Worm (Caenorhabditis elegans) whole organism, late embryonic: Measurements from ENCODE around the gene scl-24.

Source experiments
- C08G9.2 ChIP-seq: sonication (generic microtip); optimal IDR thresholded peaks from 2 replicates; lab custom pipeline; 2016; ENCODE audit warnings: mild to moderate bottlenecking, missing genetic modification characterization, moderate library complexity, missing compliant biosample characterization
- C38D4.7 ChIP-seq: fragments of 200-800 bp; sonication (Bioruptor generic); optimal IDR thresholded peaks from 2 replicates; lab custom pipeline; 2018; ENCODE audit warnings: mild to moderate bottlenecking, missing genetic modification characterization, moderate library complexity, missing compliant biosample characterization
- F13H6.1 ChIP-seq: sonication (generic microtip); optimal IDR thresholded peaks from 2 replicates; lab custom pipeline; 2016; ENCODE audit warnings: missing genetic modification characterization, missing compliant biosample characterization
- K09A11.1 ChIP-seq: sonication (generic microtip); optimal IDR thresholded peaks from 2 replicates; lab custom pipeline; 2017; ENCODE audit warnings: antibody characterized with exemption, mild to moderate bottlenecking, missing genetic modification characterization, missing compliant biosample characterization; ENCODE audit not compliant: insufficient read depth
- T23F11.4 ChIP-seq: fragments of 200-800 bp; sonication (Bioruptor generic); optimal IDR thresholded peaks from 2 replicates; lab custom pipeline; 2018; ENCODE audit warnings: mild to moderate bottlenecking, missing genetic modification characterization, missing compliant biosample characterization
- ahr-1 ChIP-seq: sonication (generic microtip); optimal IDR thresholded peaks from 2 replicates; lab custom pipeline; 2016; ENCODE audit warnings: missing genetic modification characterization, missing compliant biosample characterization
- ama-1 ChIP-seq: fragments of 150-350 bp; optimal IDR thresholded peaks from 2 replicates; lab custom pipeline; 2014
- ceh-14 ChIP-seq: sonication (generic microtip); optimal IDR thresholded peaks from 2 replicates; lab custom pipeline; 2016; ENCODE audit warnings: missing genotype, missing genetic modification characterization, missing compliant biosample characterization
- ceh-19 ChIP-seq: fragments of 200-800 bp; sonication (Bioruptor generic); optimal IDR thresholded peaks from 2 replicates; lab custom pipeline; 2018; ENCODE audit warnings: mild to moderate bottlenecking, missing genetic modification characterization, missing compliant biosample characterization
- ceh-2 ChIP-seq: sonication (generic microtip); optimal IDR thresholded peaks from 2 replicates; lab custom pipeline; 2016; ENCODE audit warnings: missing genotype, missing genetic modification characterization, missing compliant biosample characterization
- ceh-24 ChIP-seq: sonication (generic microtip); optimal IDR thresholded peaks from 2 replicates; lab custom pipeline; 2016; ENCODE audit warnings: mild to moderate bottlenecking, missing genetic modification characterization, missing compliant biosample characterization
- ceh-30 ChIP-seq: fragments of 150-350 bp; optimal IDR thresholded peaks from 2 replicates; lab custom pipeline; 2014; ENCODE audit warnings: missing biosample characterization, missing genetic modification characterization
- ceh-34 ChIP-seq: sonication (generic microtip); optimal IDR thresholded peaks from 2 replicates; lab custom pipeline; 2016; ENCODE audit warnings: mild to moderate bottlenecking, missing genetic modification characterization, missing compliant biosample characterization
- ceh-45 ChIP-seq: fragments of 200-800 bp; sonication (Bioruptor generic); IDR thresholded peaks from 2 replicates; pipeline ENCODE4 v1.3.6; 2022; ENCODE audit warnings: missing genetic modification reagents, missing genetic modification characterization, missing compliant biosample characterization
- ceh-9 ChIP-seq: sonication (generic microtip); optimal IDR thresholded peaks from 2 replicates; lab custom pipeline; 2016; ENCODE audit warnings: mild to moderate bottlenecking, missing genetic modification characterization, inconsistent platforms, missing compliant biosample characterization
- che-1 ChIP-seq: sonication (generic microtip); optimal IDR thresholded peaks from 2 replicates; lab custom pipeline; 2016; ENCODE audit warnings: mild to moderate bottlenecking, missing genetic modification characterization, missing compliant biosample characterization
- fkh-6 ChIP-seq: sonication (generic microtip); optimal IDR thresholded peaks from 2 replicates; lab custom pipeline; 2016; ENCODE audit warnings: missing genetic modification characterization, missing compliant biosample characterization
- gmeb-2 ChIP-seq: sonication (generic microtip); optimal IDR thresholded peaks from 2 replicates; lab custom pipeline; 2016; ENCODE audit warnings: missing genetic modification characterization, inconsistent platforms, missing compliant biosample characterization
- hlh-15 ChIP-seq: sonication (generic microtip); optimal IDR thresholded peaks from 2 replicates; lab custom pipeline; 2016; ENCODE audit warnings: missing genetic modification characterization, missing compliant biosample characterization
- hlh-30 ChIP-seq: sonication (generic microtip); optimal IDR thresholded peaks from 2 replicates; lab custom pipeline; 2017; ENCODE audit warnings: antibody characterized with exemption, missing genetic modification characterization, missing compliant biosample characterization; ENCODE audit not compliant: insufficient read depth
- lin-11 ChIP-seq: fragments of 200-800 bp; sonication (Bioruptor generic); optimal IDR thresholded peaks from 2 replicates; lab custom pipeline; 2018; ENCODE audit warnings: mild to moderate bottlenecking, missing genetic modification characterization, missing compliant biosample characterization
- mec-3 ChIP-seq: sonication (generic microtip); optimal IDR thresholded peaks from 2 replicates; lab custom pipeline; 2016; ENCODE audit warnings: borderline replicate concordance, missing genetic modification characterization, missing compliant biosample characterization
- nfya-1 ChIP-seq: sonication (generic microtip); optimal IDR thresholded peaks from 2 replicates; lab custom pipeline; 2017; ENCODE audit warnings: missing genetic modification characterization, mild to moderate bottlenecking, missing compliant biosample characterization, antibody characterized with exemption, moderate library complexity
- npax-4 ChIP-seq: sonication (generic microtip); optimal IDR thresholded peaks from 2 replicates; lab custom pipeline; 2016; ENCODE audit warnings: missing genetic modification characterization, missing compliant biosample characterization
- odd-2 ChIP-seq: sonication (generic microtip); optimal IDR thresholded peaks from 2 replicates; lab custom pipeline; 2017; ENCODE audit warnings: antibody characterized with exemption, mild to moderate bottlenecking, missing genetic modification characterization, missing compliant biosample characterization
- pag-3 ChIP-seq: sonication (generic microtip); optimal IDR thresholded peaks from 2 replicates; lab custom pipeline; 2016; ENCODE audit warnings: missing compliant biosample characterization, missing genetic modification characterization, borderline replicate concordance
- pha-2 ChIP-seq: sonication (generic microtip); optimal IDR thresholded peaks from 2 replicates; lab custom pipeline; 2017; ENCODE audit warnings: mild to moderate bottlenecking, missing genetic modification characterization, missing compliant biosample characterization
- pros-1 ChIP-seq: fragments of 150-350 bp; optimal IDR thresholded peaks from 2 replicates; lab custom pipeline; 2014; ENCODE audit warnings: missing biosample characterization, missing genetic modification reagents, missing genetic modification characterization
- ref-2 ChIP-seq: sonication (generic microtip); optimal IDR thresholded peaks from 2 replicates; lab custom pipeline; 2016; ENCODE audit warnings: missing genetic modification characterization, missing compliant biosample characterization
- sox-2 ChIP-seq: fragments of 200-800 bp; sonication (Bioruptor generic); IDR thresholded peaks from 2 replicates; pipeline ENCODE4 v1.3.6; 2022; ENCODE audit warnings: missing genetic modification reagents, missing genetic modification characterization, missing compliant biosample characterization
- sox-4 ChIP-seq: sonication (generic microtip); optimal IDR thresholded peaks from 2 replicates; lab custom pipeline; 2017; ENCODE audit warnings: mild to moderate bottlenecking, missing genetic modification characterization, inconsistent platforms, missing compliant biosample characterization
- syd-9 ChIP-seq: sonication (generic microtip); optimal IDR thresholded peaks from 2 replicates; lab custom pipeline; 2016; ENCODE audit warnings: mild to moderate bottlenecking, missing genetic modification characterization, moderate library complexity, missing compliant biosample characterization
- tbx-7 ChIP-seq: sonication (generic microtip); optimal IDR thresholded peaks from 2 replicates; lab custom pipeline; 2016; ENCODE audit warnings: missing genotype, missing genetic modification characterization, missing compliant biosample characterization
- ttx-3 ChIP-seq: sonication (generic microtip); optimal IDR thresholded peaks from 2 replicates; lab custom pipeline; 2016; ENCODE audit warnings: missing genetic modification reagents, missing genetic modification characterization, missing compliant biosample characterization
- unc-3 ChIP-seq, 2 experiments: fragments of 200-800 bp in 1 of 2; sonication (Bioruptor generic) in 1 of 2; sonication (generic microtip) in 1 of 2; conservative IDR thresholded peaks in 1 of 2; optimal IDR thresholded peaks in 1 of 2; 2 replicates each; pipeline versions ENCODE4 v1.3.6 to Lab custom; 2016 to 2022; ENCODE audit warnings: missing compliant biosample characterization in 2 of 2, missing genetic modification characterization in 2 of 2, missing genetic modification reagents in 1 of 2
- unc-55 ChIP-seq: sonication (generic microtip); optimal IDR thresholded peaks from 2 replicates; lab custom pipeline; 2017; ENCODE audit warnings: missing biosample characterization, missing genetic modification reagents, missing genetic modification characterization
- unc-86 ChIP-seq: sonication (generic microtip); optimal IDR thresholded peaks from 2 replicates; lab custom pipeline; 2016; ENCODE audit warnings: missing genetic modification characterization, missing compliant biosample characterization
- zip-5 ChIP-seq: sonication (generic microtip); optimal IDR thresholded peaks from 2 replicates; lab custom pipeline; 2016; ENCODE audit warnings: missing genetic modification characterization, missing compliant biosample characterization
- ztf-16 ChIP-seq: sonication (generic microtip); optimal IDR thresholded peaks from 2 replicates; lab custom pipeline; 2017; ENCODE audit warnings: missing genetic modification characterization, missing compliant biosample characterization

The scl-24 gene

ce11 chrV:17530486-17530885, 44.4 kb downstream of the scl-24 start, which contains the start of gene C18D4.12:
Gene C18D4.12, minus strand, starts transcription at chrV:17530586.
- TF ChIP-seq tbx-7 (tag; lab: Kevin White, UChicago) (no peak), ref-2 (tag; lab: Kevin White, UChicago) (no peak), ceh-9 (no peak), unc-3 (GFP tag; conservative IDR thresholded peaks at IDR 0.05; lab: Robert Waterston, UW) (no peak), unc-3 (tag; optimal IDR thresholded peaks at IDR 0.05; lab: Kevin White, UChicago) (no peak), F13H6.1 (no peak), ceh-24 (tag; lab: Kevin White, UChicago) (no peak), C08G9.2 (tag; lab: Kevin White, UChicago) (no peak), ceh-19 (GFP tag; lab: Kevin White, UChicago) (no peak), ceh-30 (tag; lab: Kevin White, UChicago) (no peak), che-1 (tag; lab: Kevin White, UChicago) (no peak), ceh-14 (no peak)

ce11 chrV:17531410-17531809, 45.3 kb downstream of the scl-24 start, which contains the start of gene C18D4.4:
Gene C18D4.4, minus strand, starts transcription at chrV:17531510.
- TF ChIP-seq sox-4 (tag; lab: Kevin White, UChicago) (no peak), pag-3 (tag; lab: Kevin White, UChicago) (no peak), zip-5 (tag; lab: Kevin White, UChicago) (no peak), ztf-16 (tag; lab: Kevin White, UChicago) (no peak), ceh-30 (tag; lab: Kevin White, UChicago) (no peak), C38D4.7 (GFP tag; lab: Kevin White, UChicago) (no peak), ttx-3 (tag; lab: Kevin White, UChicago) (no peak), K09A11.1 (tag; lab: Kevin White, UChicago) (no peak), ceh-34 (tag; lab: Kevin White, UChicago) (no peak)

ce11 chrV:17532686-17533085, 46.6 kb downstream of the scl-24 start, which contains the start of gene C18D4.3:
Gene C18D4.3, minus strand, starts transcription at chrV:17532786.
- no peak for TF ChIP-seq sox-2
- TF ChIP-seq npax-4 (tag; lab: Kevin White, UChicago), result no peak
- TF ChIP-seq odd-2, result no peak
- TF ChIP-seq hlh-15 (tag; lab: Kevin White, UChicago), result no peak
- no peak for TF ChIP-seq pros-1
- TF ChIP-seq lin-11, result no peak
- no peak for TF ChIP-seq mec-3 (tag; lab: Kevin White, UChicago)
- no peak for TF ChIP-seq pag-3 (tag; lab: Kevin White, UChicago)
- no peak for TF ChIP-seq ama-1
- no peak for TF ChIP-seq fkh-6 (tag; lab: Kevin White, UChicago)
- no peak for TF ChIP-seq ceh-45
- TF ChIP-seq gmeb-2 (tag; lab: Kevin White, UChicago), result no peak
- TF ChIP-seq C08G9.2 (tag; lab: Kevin White, UChicago), result no peak
- TF ChIP-seq hlh-30, result no peak
- TF ChIP-seq, all 69 proteins: peak for 0

ce11 chrV:17533200-17533599, 47.1 kb downstream of the scl-24 start:
- no peak for TF ChIP-seq mec-3 (tag; lab: Kevin White, UChicago)
- TF ChIP-seq syd-9 (tag; lab: Kevin White, UChicago), result no peak
- no peak for TF ChIP-seq ahr-1 (tag; lab: Kevin White, UChicago)
- no peak for TF ChIP-seq unc-55 (GFP tag; lab: Kevin White, UChicago)
- no peak for TF ChIP-seq fkh-6 (tag; lab: Kevin White, UChicago)
- no peak for TF ChIP-seq ceh-2 (tag; lab: Kevin White, UChicago)
- no peak for TF ChIP-seq nfya-1 (tag; lab: Kevin White, UChicago)
- TF ChIP-seq pha-2 (tag; lab: Kevin White, UChicago), result no peak
- TF ChIP-seq unc-86 (tag; lab: Kevin White, UChicago), result no peak
- no peak for TF ChIP-seq pag-3 (tag; lab: Kevin White, UChicago)
- no peak for TF ChIP-seq ceh-30 (tag; lab: Kevin White, UChicago)
- no peak for TF ChIP-seq T23F11.4 (GFP tag; lab: Kevin White, UChicago)
- TF ChIP-seq hlh-30, result no peak
